Worm (Caenorhabditis elegans) whole organism, young adult: ENCODE measurements around the gene C24G6.8.

Experiments used
- B0336.3 ChIP-seq: fragments of 200-800 bp; sonication (Bioruptor generic); IDR thresholded peaks from 2 replicates; pipeline ENCODE4 v1.3.6; 2022; ENCODE audit warnings: missing genetic modification characterization, missing compliant biosample characterization
- C06A6.2 ChIP-seq: fragments of 200-800 bp; sonication (Bioruptor generic); conservative IDR thresholded peaks from 2 replicates; pipeline ENCODE4 v1.3.6; 2022; ENCODE audit warnings: missing genetic modification characterization, missing compliant biosample characterization
- C17E4.6 ChIP-seq: fragments of 200-800 bp; sonication (Bioruptor generic); IDR thresholded peaks from 2 replicates; pipeline ENCODE4 v1.3.6; 2022; ENCODE audit warnings: missing genetic modification reagents, missing genetic modification characterization, missing compliant biosample characterization
- D2030.7 ChIP-seq: fragments of 200-800 bp; sonication (Bioruptor generic); IDR thresholded peaks from 2 replicates; pipeline ENCODE4 v1.3.6; 2022; ENCODE audit warnings: missing genetic modification reagents, missing genetic modification characterization, missing compliant biosample characterization
- F37B4.10 ChIP-seq: fragments of 200-800 bp; sonication (Bioruptor generic); IDR thresholded peaks from 2 replicates; pipeline ENCODE4 v1.3.6; 2022; ENCODE audit warnings: missing genetic modification characterization, missing compliant biosample characterization
- F39B2.1 ChIP-seq: fragments of 200-800 bp; sonication (Bioruptor generic); IDR thresholded peaks from 2 replicates; pipeline ENCODE4 v1.3.6; 2022; ENCODE audit warnings: missing genetic modification reagents, missing genetic modification characterization, missing compliant biosample characterization
- F52B5.7 ChIP-seq: sonication (generic microtip); optimal IDR thresholded peaks from 2 replicates; lab custom pipeline; 2016; ENCODE audit warnings: mild to moderate bottlenecking, missing genetic modification characterization, missing compliant biosample characterization
- F57A8.1 ChIP-seq: fragments of 200-800 bp; sonication (Bioruptor generic); optimal IDR thresholded peaks from 2 replicates; lab custom pipeline; 2018; ENCODE audit warnings: mild to moderate bottlenecking, missing genetic modification characterization, moderate library complexity, missing compliant biosample characterization
- F57C9.4 ChIP-seq: sonication (generic microtip); optimal IDR thresholded peaks from 2 replicates; lab custom pipeline; 2017; ENCODE audit warnings: mild to moderate bottlenecking, missing genetic modification characterization, missing compliant biosample characterization
- Y53F4B.3 ChIP-seq: fragments of 200-800 bp; sonication (Bioruptor generic); IDR thresholded peaks from 2 replicates; pipeline ENCODE4 v1.3.6; 2022; ENCODE audit warnings: missing genetic modification reagents, missing genetic modification characterization, missing compliant biosample characterization
- ZK185.1 ChIP-seq: sonication (generic microtip); optimal IDR thresholded peaks from 2 replicates; lab custom pipeline; 2016; ENCODE audit warnings: mild to moderate bottlenecking, missing genetic modification characterization, missing compliant biosample characterization; ENCODE audit not compliant: poor library complexity, severe bottlenecking
- akir-1 ChIP-seq: fragments of 200-800 bp; sonication (Bioruptor generic); optimal IDR thresholded peaks from 2 replicates; lab custom pipeline; 2018; ENCODE audit warnings: mild to moderate bottlenecking, missing genetic modification characterization, moderate library complexity, missing compliant biosample characterization
- attf-3 ChIP-seq: fragments of 200-800 bp; sonication (Bioruptor generic); conservative IDR thresholded peaks from 2 replicates; pipeline ENCODE4 v1.3.6; 2022; ENCODE audit warnings: missing genetic modification reagents, missing genetic modification characterization, missing compliant biosample characterization
- cebp-2 ChIP-seq: fragments of 200-800 bp; sonication (Bioruptor generic); IDR thresholded peaks from 2 replicates; pipeline ENCODE4 v1.3.6; 2022; ENCODE audit warnings: missing genetic modification characterization, missing compliant biosample characterization
- ceh-58 ChIP-seq: fragments of 200-800 bp; sonication (Bioruptor generic); IDR thresholded peaks from 2 replicates; pipeline ENCODE4 v1.3.6; 2022; ENCODE audit warnings: missing genetic modification characterization, missing compliant biosample characterization
- die-1 ChIP-seq: sonication (generic microtip); optimal IDR thresholded peaks from 2 replicates; lab custom pipeline; 2016; ENCODE audit warnings: missing genotype, mild to moderate bottlenecking, missing genetic modification characterization, missing compliant biosample characterization
- dox-1 ChIP-seq: fragments of 200-800 bp; sonication (Bioruptor generic); IDR thresholded peaks from 2 replicates; pipeline ENCODE4 v1.3.6; 2022; ENCODE audit warnings: missing genetic modification reagents, missing genetic modification characterization, missing compliant biosample characterization
- dpl-1 ChIP-seq: fragments of 150-350 bp; optimal IDR thresholded peaks from 2 replicates; lab custom pipeline; 2014; ENCODE audit warnings: missing biosample characterization, missing genetic modification reagents, missing genetic modification characterization
- efl-1 ChIP-seq: fragments of 150-350 bp; optimal IDR thresholded peaks from 2 replicates; lab custom pipeline; 2014; ENCODE audit warnings: missing biosample characterization, missing genetic modification reagents, missing genetic modification characterization
- egrh-3 ChIP-seq: fragments of 200-800 bp; sonication (Bioruptor generic); IDR thresholded peaks from 2 replicates; pipeline ENCODE4 v1.3.6; 2022; ENCODE audit warnings: missing genetic modification reagents, missing genetic modification characterization, missing compliant biosample characterization
- hmg-1.2 ChIP-seq: fragments of 200-800 bp; sonication (Bioruptor generic); IDR thresholded peaks from 2 replicates; pipeline ENCODE4 v1.3.6; 2022; ENCODE audit warnings: missing genetic modification reagents, missing genetic modification characterization, missing compliant biosample characterization
- hmg-20 ChIP-seq: fragments of 200-800 bp; sonication (Bioruptor generic); IDR thresholded peaks from 2 replicates; pipeline ENCODE4 v1.3.6; 2022; ENCODE audit warnings: missing genetic modification reagents, missing genetic modification characterization, missing compliant biosample characterization
- hrde-1 ChIP-seq: sonication (generic microtip); optimal IDR thresholded peaks from 2 replicates; lab custom pipeline; 2016; ENCODE audit warnings: missing genetic modification characterization, mild to moderate bottlenecking, missing compliant biosample characterization, moderate library complexity, missing genotype, missing genetic modification reagents, borderline replicate concordance
- lag-1 ChIP-seq: fragments of 200-800 bp; sonication (Bioruptor generic); IDR thresholded peaks from 2 replicates; pipeline ENCODE4 v1.3.6; 2022; ENCODE audit warnings: missing genetic modification reagents, missing genetic modification characterization, missing compliant biosample characterization
- lin-54 ChIP-seq: fragments of 200-800 bp; sonication (Bioruptor generic); optimal IDR thresholded peaks from 2 replicates; lab custom pipeline; 2018; ENCODE audit warnings: mild to moderate bottlenecking, missing genetic modification characterization, missing compliant biosample characterization
- lsl-1 ChIP-seq: fragments of 200-800 bp; sonication (Bioruptor generic); optimal IDR thresholded peaks from 2 replicates; lab custom pipeline; 2018; ENCODE audit warnings: mild to moderate bottlenecking, missing genetic modification characterization, moderate library complexity, missing compliant biosample characterization
- madf-10 ChIP-seq: sonication (generic microtip); optimal IDR thresholded peaks from 2 replicates; lab custom pipeline; 2016; ENCODE audit warnings: mild to moderate bottlenecking, missing genetic modification characterization, missing compliant biosample characterization
- madf-6 ChIP-seq: fragments of 200-800 bp; sonication (Bioruptor generic); IDR thresholded peaks from 2 replicates; pipeline ENCODE4 v1.3.6; 2022; ENCODE audit warnings: missing genetic modification reagents, missing genetic modification characterization, missing compliant biosample characterization
- madf-8 ChIP-seq: fragments of 200-800 bp; sonication (Bioruptor generic); conservative IDR thresholded peaks from 2 replicates; pipeline ENCODE4 v1.3.6; 2022; ENCODE audit warnings: missing genetic modification reagents, missing genetic modification characterization, missing compliant biosample characterization
- mcd-1 ChIP-seq: fragments of 200-800 bp; sonication (Bioruptor generic); IDR thresholded peaks from 2 replicates; pipeline ENCODE4 v1.3.6; 2022; ENCODE audit warnings: missing genetic modification reagents, missing genetic modification characterization, missing compliant biosample characterization
- mel-28 ChIP-seq: sonication (generic microtip); optimal IDR thresholded peaks from 2 replicates; lab custom pipeline; 2016; ENCODE audit warnings: borderline replicate concordance, mild to moderate bottlenecking, missing genetic modification characterization, missing compliant biosample characterization
- mes-4 ChIP-seq: sonication (generic microtip); optimal IDR thresholded peaks from 2 replicates; lab custom pipeline; 2016; ENCODE audit warnings: missing genotype, missing genetic modification characterization, missing compliant biosample characterization
- mxl-1 ChIP-seq: sonication (generic microtip); optimal IDR thresholded peaks from 2 replicates; lab custom pipeline; 2016; ENCODE audit warnings: missing genetic modification characterization, missing compliant biosample characterization
- nfya-1 ChIP-seq: sonication (generic microtip); optimal IDR thresholded peaks from 2 replicates; lab custom pipeline; 2017; ENCODE audit warnings: antibody characterized with exemption, missing compliant biosample characterization, missing genetic modification characterization, borderline replicate concordance; ENCODE audit not compliant: insufficient read depth
- nhr-179 ChIP-seq: sonication (generic microtip); optimal IDR thresholded peaks from 2 replicates; lab custom pipeline; 2016; ENCODE audit warnings: mild to moderate bottlenecking, missing genetic modification characterization, missing compliant biosample characterization
- nhr-80 ChIP-seq: sonication (generic microtip); optimal IDR thresholded peaks from 2 replicates; lab custom pipeline; 2016; ENCODE audit warnings: missing genetic modification characterization, missing compliant biosample characterization
- pha-4 ChIP-seq: fragments of 150-350 bp; sonication (generic microtip); optimal IDR thresholded peaks from 2 replicates; lab custom pipeline; 2014; ENCODE audit warnings: missing biosample characterization, missing genetic modification reagents, missing genetic modification characterization
- rcor-1 ChIP-seq: fragments of 200-800 bp; sonication (Bioruptor generic); IDR thresholded peaks from 2 replicates; pipeline ENCODE4 v1.3.6; 2022; ENCODE audit warnings: missing genetic modification reagents, missing genetic modification characterization, missing compliant biosample characterization
- rec-8 ChIP-seq, 2 experiments: sonication (generic microtip); optimal IDR thresholded peaks; 2 replicates each; lab custom pipeline; 2016; ENCODE audit warnings: mild to moderate bottlenecking in 2 of 2, missing genetic modification characterization in 2 of 2, missing genetic modification reagents in 2 of 2, missing genotype in 2 of 2, missing biosample characterization in 1 of 2, missing compliant biosample characterization in 1 of 2, moderate library complexity in 1 of 2
- repo-1 ChIP-seq: sonication (generic microtip); optimal IDR thresholded peaks from 2 replicates; lab custom pipeline; 2017; ENCODE audit warnings: mild to moderate bottlenecking, missing genetic modification characterization, missing compliant biosample characterization
- tbx-9 ChIP-seq: sonication (generic microtip); optimal IDR thresholded peaks from 2 replicates; lab custom pipeline; 2016; ENCODE audit warnings: borderline replicate concordance, missing genetic modification characterization, inconsistent platforms, missing compliant biosample characterization
- unc-130 ChIP-seq: sonication (generic microtip); optimal IDR thresholded peaks from 2 replicates; lab custom pipeline; 2016; ENCODE audit warnings: missing genetic modification reagents, missing genetic modification characterization, missing compliant biosample characterization
- zfh-2 ChIP-seq: fragments of 200-800 bp; sonication (Bioruptor generic); conservative IDR thresholded peaks from 2 replicates; pipeline ENCODE4 v1.3.6; 2022; ENCODE audit warnings: missing genetic modification reagents, missing genetic modification characterization, missing compliant biosample characterization

Gene C24G6.8

DNA sequence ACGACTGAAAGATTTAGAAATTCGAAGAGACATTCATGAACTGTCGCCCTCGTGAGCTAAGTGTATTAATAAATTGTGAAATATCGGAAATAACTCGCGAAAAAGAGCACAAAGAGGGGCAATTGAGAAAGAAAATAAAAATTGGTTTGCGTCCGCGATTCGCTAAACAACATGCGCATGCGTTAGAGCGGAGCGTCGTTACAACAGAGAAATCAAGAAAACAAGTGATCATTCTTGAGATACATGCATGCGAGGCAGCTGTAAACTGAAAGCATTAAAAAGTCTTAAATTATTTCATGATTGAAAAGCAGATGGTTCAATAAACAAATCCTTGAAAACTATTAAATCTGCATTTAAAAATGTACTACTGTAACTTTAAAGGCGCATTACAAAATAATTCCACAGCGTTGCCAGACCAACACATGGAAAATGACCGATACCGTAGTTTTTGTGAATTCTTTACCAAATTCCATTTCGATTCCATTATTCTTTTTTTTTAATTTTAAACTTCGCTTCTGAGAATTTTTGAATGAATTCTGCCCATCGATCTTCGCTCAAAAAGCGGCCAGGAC is 652 bp upstream of the C24G6.8 start, which contains the start of the genes cox-16 and syp-2 (continued):
- TF ChIP-seq hrde-1 (tag; lab: Kevin White, UChicago) (no peak), mel-28 (no peak), repo-1 (no peak), ZK185.1 (tag; lab: Kevin White, UChicago) (no peak), D2030.7 (GFP tag; lab: Robert Waterston, UW) (peak; percentile 78), madf-8 (GFP tag; lab: Robert Waterston, UW) (peak; percentile 86), unc-130 (GFP tag; lab: Kevin White, UChicago) (no peak), mes-4 (tag; lab: Kevin White, UChicago) (no peak), hmg-1.2 (peak; percentile 25; the same call in 1 of the 2 replicates), attf-3 (GFP tag; lab: Robert Waterston, UW) (peak; percentile 93), hmg-20 (GFP tag; lab: Robert Waterston, UW) (no peak), nhr-179 (tag; lab: Kevin White, UChicago) (no peak), die-1 (no peak), lin-54 (peak; percentile 58), nfya-1 (tag; lab: Kevin White, UChicago) (no peak), F52B5.7 (tag; lab: Kevin White, UChicago) (no peak), efl-1 (peak; percentile 19), lag-1 (GFP tag; lab: Robert Waterston, UW) (no peak), nhr-80 (tag; lab: Kevin White, UChicago) (no peak), mxl-1 (no peak), F39B2.1 (GFP tag; lab: Robert Waterston, UW) (no peak), Y53F4B.3 (GFP tag; lab: Robert Waterston, UW) (no peak), cebp-2 (GFP tag; lab: Robert Waterston, UW) (no peak), F57A8.1 (GFP tag; lab: Kevin White, UChicago) (no peak), akir-1 (GFP tag; lab: Kevin White, UChicago) (no peak), zfh-2 (GFP tag; lab: Robert Waterston, UW) (no peak), F37B4.10 (GFP tag; lab: Robert Waterston, UW) (no peak), rec-8 (tag; optimal IDR thresholded peaks at IDR 0.05; lab: Kevin White, UChicago) (no peak), C17E4.6 (GFP tag; lab: Robert Waterston, UW) (no peak), pha-4 (tag; lab: Kevin White, UChicago) (no peak)

DNA sequence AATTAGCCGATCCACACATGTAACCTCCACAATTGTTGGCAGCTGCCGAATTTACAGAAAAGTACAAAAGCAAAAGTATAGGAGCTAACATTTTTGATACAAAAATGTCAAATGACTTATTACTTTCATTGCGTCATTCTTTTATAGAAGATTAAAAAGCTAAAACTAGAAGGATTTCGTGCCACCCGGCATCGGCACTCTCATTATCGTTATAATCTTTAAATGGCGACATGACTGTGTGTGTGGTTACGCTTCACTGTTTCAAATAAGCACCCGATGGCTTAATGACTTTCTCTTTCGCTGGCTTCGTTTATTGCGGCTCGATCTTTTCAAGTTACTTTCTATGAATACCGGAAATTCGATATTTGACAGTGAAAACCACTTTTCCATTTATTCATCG is 1.9 kb downstream of the C24G6.8 start, which contains the start of gene grl-1:
Gene grl-1 (minus strand): TSS at position 101 of the 400 bp plus-strand sequence.
- 0 out of 2 replicates have a peak, but pooled peaks have one; percentile 20 for TF ChIP-seq madf-6
- TF ChIP-seq dox-1 (GFP tag; lab: Robert Waterston, UW), result no peak
- TF ChIP-seq F57C9.4, result no peak
- TF ChIP-seq B0336.3 (GFP tag; lab: Robert Waterston, UW), result no peak
- no peak for TF ChIP-seq tbx-9 (tag; lab: Kevin White, UChicago)
- TF ChIP-seq, all 124 proteins: peak for 1

DNA sequence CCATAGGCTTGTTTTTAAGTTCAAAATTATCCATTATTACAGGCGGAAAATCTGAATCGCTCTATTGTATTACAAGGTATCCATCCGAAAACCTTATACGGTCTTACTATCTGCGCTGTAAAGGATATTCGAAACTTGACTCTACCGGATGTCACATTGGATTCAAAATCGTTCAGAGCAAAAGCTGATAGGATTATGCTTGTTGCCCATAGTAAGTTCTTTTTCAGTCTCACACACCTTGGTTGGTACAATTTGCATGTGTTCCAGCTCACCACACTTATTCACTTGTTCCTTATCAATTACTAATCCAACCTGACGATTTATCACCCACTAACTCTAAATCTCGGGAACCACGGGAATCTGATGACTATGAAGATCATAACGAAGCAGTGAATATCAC is 8.0 kb downstream of the C24G6.8 start:
- TF ChIP-seq rcor-1 (GFP tag; lab: Robert Waterston, UW) (no peak), ceh-58 (GFP tag; lab: Robert Waterston, UW) (no peak), hmg-1.2 (no peak), lsl-1 (no peak), madf-10 (tag; lab: Kevin White, UChicago) (no peak), egrh-3 (GFP tag; lab: Robert Waterston, UW) (no peak), mcd-1 (no peak), nhr-80 (tag; lab: Kevin White, UChicago) (no peak), zfh-2 (GFP tag; lab: Robert Waterston, UW) (no peak), nfya-1 (tag; lab: Kevin White, UChicago) (no peak), dpl-1 (GFP tag; lab: Kevin White, UChicago) (no peak), C06A6.2 (GFP tag; lab: Robert Waterston, UW) (no peak)
